Worm (Caenorhabditis elegans) whole organism, late embryonic: Measurements from ENCODE around the gene ncx-5.
A peak's percentile ranks its signal among the peaks of the same experiment; 100 is the strongest.

Experiments used
- C38D4.7 ChIP-seq: fragments of 200-800 bp; sonication (Bioruptor generic); optimal IDR thresholded peaks from 2 replicates; lab custom pipeline; 2018; ENCODE audit warnings: mild to moderate bottlenecking, missing genetic modification characterization, moderate library complexity, missing compliant biosample characterization
- F13H6.1 ChIP-seq: sonication (generic microtip); optimal IDR thresholded peaks from 2 replicates; lab custom pipeline; 2016; ENCODE audit warnings: missing genetic modification characterization, missing compliant biosample characterization
- K09A11.1 ChIP-seq: sonication (generic microtip); optimal IDR thresholded peaks from 2 replicates; lab custom pipeline; 2017; ENCODE audit warnings: antibody characterized with exemption, mild to moderate bottlenecking, missing genetic modification characterization, missing compliant biosample characterization; ENCODE audit not compliant: insufficient read depth
- T23F11.4 ChIP-seq: fragments of 200-800 bp; sonication (Bioruptor generic); optimal IDR thresholded peaks from 2 replicates; lab custom pipeline; 2018; ENCODE audit warnings: mild to moderate bottlenecking, missing genetic modification characterization, missing compliant biosample characterization
- ahr-1 ChIP-seq: sonication (generic microtip); optimal IDR thresholded peaks from 2 replicates; lab custom pipeline; 2016; ENCODE audit warnings: missing genetic modification characterization, missing compliant biosample characterization
- ama-1 ChIP-seq: fragments of 150-350 bp; optimal IDR thresholded peaks from 2 replicates; lab custom pipeline; 2014
- ceh-19 ChIP-seq: fragments of 200-800 bp; sonication (Bioruptor generic); optimal IDR thresholded peaks from 2 replicates; lab custom pipeline; 2018; ENCODE audit warnings: mild to moderate bottlenecking, missing genetic modification characterization, missing compliant biosample characterization
- ceh-2 ChIP-seq: sonication (generic microtip); optimal IDR thresholded peaks from 2 replicates; lab custom pipeline; 2016; ENCODE audit warnings: missing genotype, missing genetic modification characterization, missing compliant biosample characterization
- ceh-24 ChIP-seq: sonication (generic microtip); optimal IDR thresholded peaks from 2 replicates; lab custom pipeline; 2016; ENCODE audit warnings: mild to moderate bottlenecking, missing genetic modification characterization, missing compliant biosample characterization
- ceh-30 ChIP-seq: fragments of 150-350 bp; optimal IDR thresholded peaks from 2 replicates; lab custom pipeline; 2014; ENCODE audit warnings: missing biosample characterization, missing genetic modification characterization
- ceh-31 ChIP-seq: sonication (generic microtip); optimal IDR thresholded peaks from 2 replicates; lab custom pipeline; 2016; ENCODE audit warnings: missing genetic modification characterization, missing compliant biosample characterization
- ceh-34 ChIP-seq: sonication (generic microtip); optimal IDR thresholded peaks from 2 replicates; lab custom pipeline; 2016; ENCODE audit warnings: mild to moderate bottlenecking, missing genetic modification characterization, missing compliant biosample characterization
- ceh-9 ChIP-seq: sonication (generic microtip); optimal IDR thresholded peaks from 2 replicates; lab custom pipeline; 2016; ENCODE audit warnings: mild to moderate bottlenecking, missing genetic modification characterization, inconsistent platforms, missing compliant biosample characterization
- dmd-4 ChIP-seq: sonication (generic microtip); optimal IDR thresholded peaks from 2 replicates; lab custom pipeline; 2016; ENCODE audit warnings: borderline replicate concordance, missing genetic modification characterization, missing compliant biosample characterization
- dve-1 ChIP-seq: sonication (generic microtip); optimal IDR thresholded peaks from 2 replicates; lab custom pipeline; 2017; ENCODE audit warnings: antibody characterized with exemption, mild to moderate bottlenecking, missing genetic modification characterization, missing compliant biosample characterization
- elt-2 ChIP-seq: sonication (generic microtip); optimal IDR thresholded peaks from 2 replicates; lab custom pipeline; 2016; ENCODE audit warnings: missing genetic modification reagents, missing genetic modification characterization, missing compliant biosample characterization
- ets-4 ChIP-seq: sonication (generic microtip); optimal IDR thresholded peaks from 2 replicates; lab custom pipeline; 2016; ENCODE audit warnings: missing genetic modification characterization, missing compliant biosample characterization
- eyg-1 ChIP-seq: sonication (generic microtip); optimal IDR thresholded peaks from 2 replicates; lab custom pipeline; 2016; ENCODE audit warnings: missing genotype, missing genetic modification characterization, missing compliant biosample characterization
- fkh-10 ChIP-seq: fragments of 150-350 bp; optimal IDR thresholded peaks from 2 replicates; lab custom pipeline; 2014; ENCODE audit warnings: missing biosample characterization, missing genetic modification reagents, missing genetic modification characterization
- fkh-6 ChIP-seq: sonication (generic microtip); optimal IDR thresholded peaks from 2 replicates; lab custom pipeline; 2016; ENCODE audit warnings: missing genetic modification characterization, missing compliant biosample characterization
- gmeb-2 ChIP-seq: sonication (generic microtip); optimal IDR thresholded peaks from 2 replicates; lab custom pipeline; 2016; ENCODE audit warnings: missing genetic modification characterization, inconsistent platforms, missing compliant biosample characterization
- hlh-13 ChIP-seq: fragments of 200-800 bp; sonication (Bioruptor generic); optimal IDR thresholded peaks from 2 replicates; lab custom pipeline; 2018; ENCODE audit warnings: mild to moderate bottlenecking, missing genetic modification characterization, missing compliant biosample characterization
- lim-6 ChIP-seq: sonication (generic microtip); optimal IDR thresholded peaks from 2 replicates; lab custom pipeline; 2016; ENCODE audit warnings: missing genetic modification characterization, missing compliant biosample characterization
- mec-3 ChIP-seq: sonication (generic microtip); optimal IDR thresholded peaks from 2 replicates; lab custom pipeline; 2016; ENCODE audit warnings: borderline replicate concordance, missing genetic modification characterization, missing compliant biosample characterization
- nhr-11 ChIP-seq: fragments of 150-350 bp; optimal IDR thresholded peaks from 2 replicates; lab custom pipeline; 2014; ENCODE audit warnings: missing biosample characterization, missing genetic modification characterization
- npax-4 ChIP-seq: sonication (generic microtip); optimal IDR thresholded peaks from 2 replicates; lab custom pipeline; 2016; ENCODE audit warnings: missing genetic modification characterization, missing compliant biosample characterization
- odd-2 ChIP-seq: sonication (generic microtip); optimal IDR thresholded peaks from 2 replicates; lab custom pipeline; 2017; ENCODE audit warnings: antibody characterized with exemption, mild to moderate bottlenecking, missing genetic modification characterization, missing compliant biosample characterization
- ref-2 ChIP-seq: sonication (generic microtip); optimal IDR thresholded peaks from 2 replicates; lab custom pipeline; 2016; ENCODE audit warnings: missing genetic modification characterization, missing compliant biosample characterization
- sox-4 ChIP-seq: sonication (generic microtip); optimal IDR thresholded peaks from 2 replicates; lab custom pipeline; 2017; ENCODE audit warnings: mild to moderate bottlenecking, missing genetic modification characterization, inconsistent platforms, missing compliant biosample characterization
- tbx-2 ChIP-seq: sonication (generic microtip); optimal IDR thresholded peaks from 2 replicates; lab custom pipeline; 2016; ENCODE audit warnings: missing genetic modification characterization, missing compliant biosample characterization
- unc-42 ChIP-seq: sonication (generic microtip); optimal IDR thresholded peaks from 2 replicates; lab custom pipeline; 2016; ENCODE audit warnings: missing genotype, missing genetic modification characterization, missing compliant biosample characterization
- unc-55 ChIP-seq: sonication (generic microtip); optimal IDR thresholded peaks from 2 replicates; lab custom pipeline; 2017; ENCODE audit warnings: missing biosample characterization, missing genetic modification reagents, missing genetic modification characterization
- zip-5 ChIP-seq: sonication (generic microtip); optimal IDR thresholded peaks from 2 replicates; lab custom pipeline; 2016; ENCODE audit warnings: missing genetic modification characterization, missing compliant biosample characterization

The ncx-5 gene

ce11 chrV:10491443-10491842 lies 1.5 kb upstream of the ncx-5 start, which contains the start of gene aqp-5:
Gene aqp-5 (plus strand): TSS chrV:10491743.
- TF ChIP-seq ceh-19 (GFP tag; lab: Kevin White, UChicago) (no peak), odd-2 (no peak), tbx-2 (tag; lab: Kevin White, UChicago) (no peak)

- TF ChIP-seq nhr-11 (tag; lab: Kevin White, UChicago) (no peak), elt-2 (peak; percentile 43), ceh-9 (no peak)
Observed at ce11 chrV:10485389-10485788, 4.5 kb downstream of the ncx-5 start.

- no peak for TF ChIP-seq lim-6
- no peak for TF ChIP-seq mec-3 (tag; lab: Kevin White, UChicago)
- TF ChIP-seq F13H6.1 (tag; lab: Kevin White, UChicago) = no peak
- TF ChIP-seq eyg-1 (tag; lab: Kevin White, UChicago) = no peak
- no peak for TF ChIP-seq ahr-1 (tag; lab: Kevin White, UChicago)
- no peak for TF ChIP-seq hlh-13 (GFP tag; lab: Kevin White, UChicago)
- no peak for TF ChIP-seq ceh-19 (GFP tag; lab: Kevin White, UChicago)
- TF ChIP-seq zip-5 (tag; lab: Kevin White, UChicago) = no peak
- no peak for TF ChIP-seq elt-2
- no peak for TF ChIP-seq ref-2 (tag; lab: Kevin White, UChicago)
- TF ChIP-seq ceh-2 = no peak
- no peak for TF ChIP-seq T23F11.4 (GFP tag; lab: Kevin White, UChicago)
- TF ChIP-seq ceh-31 = no peak
- no peak for TF ChIP-seq fkh-10
- TF ChIP-seq npax-4 (tag; lab: Kevin White, UChicago) = no peak
- no peak for TF ChIP-seq ceh-34 (tag; lab: Kevin White, UChicago)
- no peak for TF ChIP-seq ceh-24 (tag; lab: Kevin White, UChicago)
- TF ChIP-seq ama-1 (lab: Kevin White, UChicago) = no peak
Observed at ce11 chrV:10484640-10485039, 5.3 kb downstream of the ncx-5 start, which contains the start of gene Y32F6B.1. Gene Y32F6B.1 (minus strand): TSS chrV:10484740.

ce11 chrV:10483995-10484394 lies 5.9 kb downstream of the ncx-5 start:
- no peak for TF ChIP-seq lim-6
- TF ChIP-seq C38D4.7 (GFP tag; lab: Kevin White, UChicago) = no peak
- TF ChIP-seq dmd-4 (tag; lab: Kevin White, UChicago) = no peak
- no peak for TF ChIP-seq mec-3 (tag; lab: Kevin White, UChicago)
- TF ChIP-seq dve-1 (tag; lab: Kevin White, UChicago) = no peak
- no peak for TF ChIP-seq fkh-10
- no peak for TF ChIP-seq ceh-19 (GFP tag; lab: Kevin White, UChicago)
- TF ChIP-seq ahr-1 (tag; lab: Kevin White, UChicago) = no peak
- TF ChIP-seq K09A11.1 (tag; lab: Kevin White, UChicago) = no peak
- TF ChIP-seq ceh-34 (tag; lab: Kevin White, UChicago) = no peak
- no peak for TF ChIP-seq gmeb-2 (tag; lab: Kevin White, UChicago)
- no peak for TF ChIP-seq ceh-30
- TF ChIP-seq ceh-2 = no peak
- TF ChIP-seq unc-42 = no peak
- TF ChIP-seq T23F11.4 (GFP tag; lab: Kevin White, UChicago) = no peak
- no peak for TF ChIP-seq eyg-1 (tag; lab: Kevin White, UChicago)
- no peak for TF ChIP-seq unc-55 (GFP tag; lab: Kevin White, UChicago)
- TF ChIP-seq, all 69 proteins: peak for 0

DNA sequence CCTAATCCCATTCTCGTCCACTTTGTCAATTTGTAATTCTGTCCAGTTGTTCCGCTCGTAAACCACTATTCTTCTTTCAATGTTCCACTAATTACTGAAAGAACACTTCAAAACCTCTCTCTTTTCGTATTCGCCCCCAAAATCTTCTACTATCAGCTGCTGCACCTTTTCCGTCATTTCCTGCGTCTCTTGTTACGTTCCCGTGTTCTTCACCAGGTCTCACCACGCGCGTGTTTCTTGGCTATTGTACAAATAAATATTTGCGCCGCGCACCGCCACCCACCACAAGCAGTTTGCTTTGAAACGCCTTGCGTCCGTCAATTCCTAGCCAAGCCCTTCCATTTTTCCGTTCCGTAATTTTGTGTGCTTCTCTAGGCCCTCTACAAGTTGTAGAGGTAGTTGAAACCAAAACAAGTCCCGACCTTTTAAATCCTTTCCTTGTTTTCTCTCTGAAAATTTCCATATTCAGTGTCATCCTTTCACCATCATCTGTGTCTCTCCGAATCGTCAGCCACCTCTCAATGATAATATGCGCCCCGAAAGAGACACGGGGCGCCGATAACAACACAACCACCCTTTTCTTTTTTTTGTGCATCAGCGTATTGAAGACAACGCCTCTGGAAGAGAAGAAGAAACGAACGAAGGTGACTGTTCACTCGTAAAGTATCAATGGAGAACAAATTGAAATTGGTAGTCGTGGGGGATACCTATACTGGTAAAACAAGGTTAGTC lies 11.6 kb downstream of the ncx-5 start, which contains the start of the genes crp-1 and Y32F6B.9:
TSS of gene crp-1 (plus strand) at position 468 of the 732 bp plus-strand sequence.
TSS of gene Y32F6B.9 (plus strand) at position 603 of the 732 bp plus-strand sequence.
- TF ChIP-seq fkh-6 (tag; lab: Kevin White, UChicago) (no peak), sox-4 (tag; lab: Kevin White, UChicago) (peak; percentile 15), mec-3 (tag; lab: Kevin White, UChicago) (peak; percentile 22), C38D4.7 (GFP tag; lab: Kevin White, UChicago) (no peak), ceh-2 (peak; percentile 37), ets-4 (tag; lab: Kevin White, UChicago) (no peak), ceh-34 (tag; lab: Kevin White, UChicago) (peak; percentile 39)
